Worm (Caenorhabditis elegans) whole organism, late embryonic: ENCODE measurements around the gene Y13C8A.1.

ENCODE experiments used
- ama-1 ChIP-seq: fragments of 150-350 bp; optimal IDR thresholded peaks from 2 replicates; lab custom pipeline; 2014
- lim-6 ChIP-seq: sonication (generic microtip); optimal IDR thresholded peaks from 2 replicates; lab custom pipeline; 2016; ENCODE audit warnings: missing genetic modification characterization, missing compliant biosample characterization
- pha-4 ChIP-seq: fragments of 150-350 bp; optimal IDR thresholded peaks from 2 replicates; lab custom pipeline; 2018; ENCODE audit warnings: missing biosample characterization, missing genetic modification reagents, missing genetic modification characterization
- sox-2 ChIP-seq: fragments of 200-800 bp; sonication (Bioruptor generic); IDR thresholded peaks from 2 replicates; pipeline ENCODE4 v1.3.6; 2022; ENCODE audit warnings: missing genetic modification reagents, missing genetic modification characterization, missing compliant biosample characterization

- peak; percentile 35 for TF ChIP-seq lim-6 (tag; lab: Kevin White, UChicago)
- TF ChIP-seq pha-4 = no peak
- TF ChIP-seq ama-1 (lab: Kevin White, UChicago) = peak; percentile 98
- no peak; the same call in none of the 2 replicates for TF ChIP-seq sox-2 (GFP tag; lab: Robert Waterston, UW)
These were observed 46.2 kb downstream of the Y13C8A.1 start for ce11 chrX:16929560-16930332.
